Worm (Caenorhabditis elegans) whole organism, L2 larva: ENCODE data around the gene tba-4.
"Not testable (repeated sequence)": the region's sequence is repeated elsewhere in the genome, so short reads cannot be mapped to it uniquely, and the experiment has no call there.

Experiments used
- ama-1 ChIP-seq: fragments of 150-350 bp; optimal IDR thresholded peaks from 2 replicates; lab custom pipeline; 2018; ENCODE audit warnings: inconsistent platforms
- nhr-129 ChIP-seq: fragments of 150-350 bp; optimal IDR thresholded peaks from 2 replicates; lab custom pipeline; 2014; ENCODE audit warnings: missing biosample characterization, missing genetic modification characterization
- ztf-4 ChIP-seq: fragments of 150-350 bp; optimal IDR thresholded peaks from 2 replicates; lab custom pipeline; 2014; ENCODE audit warnings: missing biosample characterization, missing genetic modification characterization

DNA sequence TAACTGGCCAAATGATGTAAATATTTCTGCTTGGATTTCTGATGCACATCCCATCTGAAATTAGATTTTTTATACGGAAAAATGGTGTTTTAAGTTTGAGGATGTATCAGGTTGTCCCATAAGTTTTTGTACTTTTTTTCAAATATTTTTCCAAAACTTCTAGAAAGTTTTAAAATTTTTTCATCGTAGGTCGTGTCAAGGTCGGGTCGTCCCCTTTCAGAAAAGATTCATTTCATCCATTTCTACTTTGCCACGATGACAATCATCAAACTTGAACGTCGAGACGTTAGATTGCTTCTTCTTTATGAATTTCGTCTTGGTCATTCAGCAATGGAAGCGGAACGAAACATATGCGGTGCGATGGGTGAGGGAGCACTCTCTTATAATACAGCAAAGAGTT lies 14.1 kb upstream of the tba-4 start, which contains the start of gene sra-12:
- TF ChIP-seq ztf-4 (tag; lab: Kevin White, UChicago); ama-1 (lab: Kevin White, UChicago); nhr-129 (tag; lab: Kevin White, UChicago): not testable (repeated sequence)
